Worm (Caenorhabditis elegans) whole organism, L4 larva: ENCODE measurements around the gene unc-6.

Source experiments
- T26A8.4 ChIP-seq: fragments of 200-800 bp; sonication (Bioruptor generic); IDR thresholded peaks from 2 replicates; pipeline ENCODE4 v1.3.6; 2022; ENCODE audit warnings: missing genetic modification characterization, missing compliant biosample characterization
- Y75B8A.6 ChIP-seq: fragments of 200-800 bp; sonication (Bioruptor generic); IDR thresholded peaks from 2 replicates; pipeline ENCODE4 v1.3.6; 2022; ENCODE audit warnings: missing genetic modification reagents, missing genetic modification characterization, missing compliant biosample characterization
- ZK337.2 ChIP-seq: fragments of 200-800 bp; sonication (Bioruptor generic); IDR thresholded peaks from 2 replicates; pipeline ENCODE4 v1.3.6; 2022; ENCODE audit warnings: missing genetic modification reagents, missing genetic modification characterization, missing compliant biosample characterization
- ZK546.5 ChIP-seq, 2 experiments: sonication (generic microtip); optimal IDR thresholded peaks; 2 replicates each; lab custom pipeline; 2017; ENCODE audit warnings: missing biosample characterization in 2 of 2, missing genetic modification characterization in 2 of 2
- aha-1 ChIP-seq: fragments of 150-350 bp; peaks from one replicate; lab custom pipeline; 2014; ENCODE audit warnings: missing biosample characterization, missing genetic modification characterization
- aly-2 ChIP-seq: sonication (generic microtip); optimal IDR thresholded peaks from 2 replicates; lab custom pipeline; 2018; ENCODE audit warnings: missing biosample characterization, missing genetic modification characterization
- ama-1 ChIP-seq: fragments of 150-350 bp; optimal IDR thresholded peaks from 2 replicates; lab custom pipeline; 2014; ENCODE audit warnings: inconsistent platforms, mixed read lengths
- arid-1 ChIP-seq: fragments of 200-800 bp; sonication (Bioruptor generic); conservative IDR thresholded peaks from 2 replicates; pipeline ENCODE4 v1.3.6; 2022; ENCODE audit warnings: missing genetic modification reagents, missing genetic modification characterization, missing compliant biosample characterization
- attf-4 ChIP-seq: sonication (generic microtip); optimal IDR thresholded peaks from 3 replicates; lab custom pipeline; 2017; ENCODE audit warnings: missing biosample characterization, missing genetic modification characterization
- ceh-20 ChIP-seq: fragments of 200-800 bp; sonication (Bioruptor generic); IDR thresholded peaks from 2 replicates; pipeline ENCODE4 v1.3.6; 2022; ENCODE audit warnings: missing genetic modification reagents, missing genetic modification characterization, missing compliant biosample characterization
- ceh-28 ChIP-seq: fragments of 150-350 bp; optimal IDR thresholded peaks from 2 replicates; lab custom pipeline; 2014; ENCODE audit warnings: missing biosample characterization, missing genetic modification reagents, missing genetic modification characterization
- ceh-32 ChIP-seq: sonication (generic microtip); optimal IDR thresholded peaks from 2 replicates; lab custom pipeline; 2016; ENCODE audit warnings: mild to moderate bottlenecking, missing genetic modification characterization, missing compliant biosample characterization; ENCODE audit not compliant: poor library complexity
- ceh-44 ChIP-seq: fragments of 200-800 bp; sonication (Bioruptor generic); IDR thresholded peaks from 2 replicates; pipeline ENCODE4 v1.3.6; 2022; ENCODE audit warnings: missing genetic modification reagents, missing genetic modification characterization, missing compliant biosample characterization
- ceh-62 ChIP-seq: sonication (generic microtip); optimal IDR thresholded peaks from 2 replicates; lab custom pipeline; 2017; ENCODE audit warnings: missing biosample characterization, missing genetic modification characterization
- ceh-82 ChIP-seq: sonication (generic microtip); optimal IDR thresholded peaks from 2 replicates; lab custom pipeline; 2017; ENCODE audit warnings: missing biosample characterization, missing genetic modification characterization
- daf-12 ChIP-seq: fragments of 150-350 bp; optimal IDR thresholded peaks from 2 replicates; lab custom pipeline; 2014; ENCODE audit warnings: missing biosample characterization, missing genetic modification reagents, missing genetic modification characterization
- daf-16 ChIP-seq, 3 experiments: sonication (generic microtip); optimal IDR thresholded peaks; 2 replicates each; lab custom pipeline; 2016 to 2017; ENCODE audit warnings: missing genetic modification characterization in 3 of 3, missing genetic modification reagents in 3 of 3, mild to moderate bottlenecking in 2 of 3, missing compliant biosample characterization in 2 of 3, missing biosample characterization in 1 of 3, moderate library complexity in 1 of 3
- daf-8 ChIP-seq: fragments of 200-800 bp; sonication (Bioruptor generic); IDR thresholded peaks from 2 replicates; pipeline ENCODE4 v1.3.6; 2022; ENCODE audit warnings: missing genetic modification characterization, missing compliant biosample characterization
- dmd-8 ChIP-seq: fragments of 200-800 bp; sonication (Bioruptor generic); IDR thresholded peaks from 2 replicates; pipeline ENCODE4 v1.3.6; 2022; ENCODE audit warnings: missing genetic modification characterization, missing compliant biosample characterization
- dpl-1 ChIP-seq: fragments of 150-350 bp; optimal IDR thresholded peaks from 2 replicates; lab custom pipeline; 2014; ENCODE audit warnings: missing biosample characterization, missing genetic modification reagents, missing genetic modification characterization
- duxl-1 ChIP-seq: sonication (generic microtip); optimal IDR thresholded peaks from 2 replicates; lab custom pipeline; 2016; ENCODE audit warnings: mild to moderate bottlenecking, missing genetic modification characterization, moderate library complexity, missing compliant biosample characterization; ENCODE audit not compliant: poor library complexity
- fkh-10 ChIP-seq: fragments of 150-350 bp; optimal IDR thresholded peaks from 2 replicates; lab custom pipeline; 2014; ENCODE audit warnings: missing biosample characterization, missing genetic modification reagents, missing genetic modification characterization
- hif-1 ChIP-seq, 2 experiments: sonication (generic microtip); optimal IDR thresholded peaks; 2 replicates each; lab custom pipeline; 2016 to 2017; ENCODE audit warnings: missing compliant biosample characterization in 2 of 2, missing genetic modification characterization in 2 of 2, missing genetic modification reagents in 2 of 2, missing genotype in 2 of 2, mild to moderate bottlenecking in 1 of 2
- hlh-30 ChIP-seq: sonication (generic microtip); optimal IDR thresholded peaks from 2 replicates; lab custom pipeline; 2017; ENCODE audit warnings: antibody characterized with exemption, mild to moderate bottlenecking, missing genetic modification characterization, missing compliant biosample characterization; ENCODE audit not compliant: insufficient read depth
- hmg-1.1 ChIP-seq: fragments of 200-800 bp; sonication (Bioruptor generic); IDR thresholded peaks from 2 replicates; pipeline ENCODE4 v1.3.6; 2022; ENCODE audit warnings: missing genetic modification reagents, missing genetic modification characterization, missing compliant biosample characterization
- jun-1 ChIP-seq: fragments of 150-350 bp; optimal IDR thresholded peaks from 2 replicates; lab custom pipeline; 2014; ENCODE audit warnings: missing biosample characterization, missing genetic modification reagents, missing genetic modification characterization
- lim-7 ChIP-seq: fragments of 200-800 bp; sonication (Bioruptor generic); IDR thresholded peaks from 2 replicates; pipeline ENCODE4 v1.3.6; 2022; ENCODE audit warnings: missing genetic modification characterization, missing compliant biosample characterization
- lin-1 ChIP-seq: fragments of 200-800 bp; sonication (Bioruptor generic); IDR thresholded peaks from 2 replicates; pipeline ENCODE4 v1.3.6; 2022; ENCODE audit warnings: missing genetic modification reagents, missing genetic modification characterization, missing compliant biosample characterization
- lin-39 ChIP-seq: fragments of 150-350 bp; optimal IDR thresholded peaks from 2 replicates; lab custom pipeline; 2014; ENCODE audit warnings: missing biosample characterization, missing genetic modification reagents, missing genetic modification characterization
- lir-3 ChIP-seq: sonication (generic microtip); optimal IDR thresholded peaks from 2 replicates; lab custom pipeline; 2016; ENCODE audit warnings: mild to moderate bottlenecking, missing genetic modification characterization, missing compliant biosample characterization
- mdl-1 ChIP-seq, 2 experiments: fragments of 150-350 bp in 1 of 2; sonication (generic microtip) in 1 of 2; optimal IDR thresholded peaks; 2 replicates each; lab custom pipeline; 2014 to 2017; ENCODE audit warnings: missing biosample characterization in 2 of 2, missing genetic modification characterization in 2 of 2
- mep-1 ChIP-seq: fragments of 150-350 bp; sonication (generic microtip); optimal IDR thresholded peaks from 3 replicates; lab custom pipeline; 2014; ENCODE audit warnings: missing biosample characterization, missing genetic modification characterization
- mes-2 ChIP-seq: sonication (generic microtip); optimal IDR thresholded peaks from 2 replicates; lab custom pipeline; 2016; ENCODE audit warnings: missing genotype, mild to moderate bottlenecking, missing genetic modification characterization, missing compliant biosample characterization; ENCODE audit not compliant: poor library complexity, severe bottlenecking
- mxl-3 ChIP-seq: fragments of 200-800 bp; sonication (Bioruptor generic); optimal IDR thresholded peaks from 2 replicates; lab custom pipeline; 2018; ENCODE audit warnings: mild to moderate bottlenecking, missing genetic modification characterization, missing compliant biosample characterization
- nhr-11 ChIP-seq: fragments of 150-350 bp; optimal IDR thresholded peaks from 2 replicates; lab custom pipeline; 2014; ENCODE audit warnings: missing biosample characterization, missing genetic modification characterization
- nhr-237 ChIP-seq: sonication (generic microtip); optimal IDR thresholded peaks from 2 replicates; lab custom pipeline; 2017; ENCODE audit warnings: missing biosample characterization, missing genetic modification characterization
- php-3 ChIP-seq: fragments of 200-800 bp; sonication (Bioruptor generic); IDR thresholded peaks from 2 replicates; pipeline ENCODE4 v1.3.6; 2022; ENCODE audit warnings: missing genetic modification reagents, missing genetic modification characterization, missing compliant biosample characterization
- pqm-1 ChIP-seq: sonication (generic microtip); optimal IDR thresholded peaks from 2 replicates; lab custom pipeline; 2017; ENCODE audit warnings: missing biosample characterization, missing genetic modification characterization
- sdz-12 ChIP-seq: fragments of 200-800 bp; sonication (Bioruptor generic); optimal IDR thresholded peaks from 2 replicates; lab custom pipeline; 2018; ENCODE audit warnings: mild to moderate bottlenecking, missing genetic modification characterization, missing compliant biosample characterization
- spr-1 ChIP-seq: sonication (generic microtip); optimal IDR thresholded peaks from 2 replicates; lab custom pipeline; 2016; ENCODE audit warnings: mild to moderate bottlenecking, missing genetic modification characterization, missing compliant biosample characterization
- spr-3 ChIP-seq: fragments of 200-800 bp; sonication (Bioruptor generic); optimal IDR thresholded peaks from 2 replicates; lab custom pipeline; 2018; ENCODE audit warnings: mild to moderate bottlenecking, missing genetic modification characterization, missing compliant biosample characterization
- unc-39 ChIP-seq: sonication (generic microtip); optimal IDR thresholded peaks from 2 replicates; lab custom pipeline; 2017; ENCODE audit warnings: missing biosample characterization, missing genetic modification characterization
- unc-62 ChIP-seq, 3 experiments: fragments of 150-350 bp in 1 of 3; sonication (generic microtip); optimal IDR thresholded peaks in 2 of 3; peaks in 1 of 3; 1 replicate in 1 of 3; 2 replicates in 2 of 3; lab custom pipeline; 2014 to 2017; ENCODE audit warnings: missing biosample characterization in 3 of 3, missing genetic modification characterization in 3 of 3, missing genetic modification reagents in 3 of 3, missing genotype in 1 of 3
- zfp-2 ChIP-seq: sonication (generic microtip); optimal IDR thresholded peaks from 2 replicates; lab custom pipeline; 2016; ENCODE audit warnings: mild to moderate bottlenecking, missing genetic modification characterization, missing compliant biosample characterization
- ztf-11 ChIP-seq: fragments of 150-350 bp; optimal IDR thresholded peaks from 2 replicates; lab custom pipeline; 2014; ENCODE audit warnings: missing biosample characterization, missing genetic modification characterization
- ztf-7 ChIP-seq: fragments of 150-350 bp; optimal IDR thresholded peaks from 2 replicates; lab custom pipeline; 2014; ENCODE audit warnings: missing biosample characterization, missing genetic modification characterization

The unc-6 gene

DNA sequence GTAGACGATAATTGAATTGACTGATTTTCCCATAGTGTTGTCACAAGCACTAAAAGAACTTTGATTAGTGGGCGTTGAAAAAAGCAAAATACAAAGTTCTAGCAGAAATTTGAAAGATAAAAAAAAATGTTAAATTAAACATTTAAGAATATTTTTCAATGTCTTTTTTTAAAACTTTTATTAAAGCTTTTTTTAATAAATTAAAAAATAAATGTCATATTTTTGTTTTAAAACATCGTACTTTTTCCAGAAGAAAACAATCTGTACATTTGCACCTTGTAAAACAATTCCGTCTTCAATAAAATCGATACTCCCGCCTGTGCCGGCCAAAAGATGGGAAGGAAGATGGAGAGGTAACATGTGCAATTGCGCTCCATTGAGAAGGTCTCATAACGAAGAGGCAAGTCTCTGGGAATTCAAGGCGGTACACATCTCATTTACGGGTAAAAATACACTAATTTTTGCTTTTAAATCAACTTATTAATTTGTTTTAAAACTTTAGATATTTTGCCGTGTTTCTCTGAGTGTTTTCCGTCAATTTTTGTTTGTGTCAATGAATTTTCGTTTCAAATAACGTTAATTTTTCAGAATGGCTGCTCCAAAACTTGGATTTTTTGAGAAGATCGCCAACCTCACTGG, 48.7 kb upstream of the unc-6 start, which contains the start of the genes glr-6 and asg-2 (continued):
- TF ChIP-seq unc-62 (GFP tag; optimal IDR thresholded peaks at IDR 0.05 in 1 of 2; lab: Kevin White, UChicago) = no peak
- no peak for TF ChIP-seq unc-62 (tag; optimal IDR thresholded peaks at IDR 0.05; lab: Kevin White, UChicago)
- TF ChIP-seq ZK546.5 (tag; optimal IDR thresholded peaks at IDR 0.05; lab: Kevin White, UChicago) = no peak
- TF ChIP-seq ZK337.2 (GFP tag; lab: Robert Waterston, UW) = no peak
- no peak for TF ChIP-seq lim-7 (GFP tag; lab: Robert Waterston, UW)
- no peak for TF ChIP-seq spr-3
- TF ChIP-seq dmd-8 = no peak
- no peak for TF ChIP-seq ceh-44
- TF ChIP-seq ceh-82 (tag; lab: Kevin White, UChicago) = no peak
- no peak for TF ChIP-seq lin-1 (GFP tag; lab: Robert Waterston, UW)
- peak; percentile 79 for TF ChIP-seq fkh-10 (GFP tag; lab: Kevin White, UChicago)
- TF ChIP-seq ama-1 = peak; percentile 10
- TF ChIP-seq T26A8.4 (GFP tag; lab: Robert Waterston, UW) = peak; percentile 57
- TF ChIP-seq ztf-11 (tag; lab: Kevin White, UChicago) = no peak
- TF ChIP-seq duxl-1 = peak; percentile 22
- TF ChIP-seq pqm-1 (tag; lab: Kevin White, UChicago) = peak; percentile 70
- TF ChIP-seq mxl-3 = peak; percentile 38
- no peak for TF ChIP-seq sdz-12 (GFP tag; lab: Kevin White, UChicago)
- TF ChIP-seq ceh-32 (tag; lab: Kevin White, UChicago) = no peak
- 0 out of 2 replicates have a peak, but pooled peaks have one; percentile 37 for TF ChIP-seq arid-1 (GFP tag; lab: Robert Waterston, UW)
- peak; percentile 39 for TF ChIP-seq zfp-2 (tag; lab: Kevin White, UChicago)
- TF ChIP-seq dpl-1 (GFP tag; lab: Kevin White, UChicago) = peak; percentile 73
- peak; percentile 86 for TF ChIP-seq nhr-11 (tag; lab: Kevin White, UChicago)
- TF ChIP-seq mdl-1 (tag; optimal IDR thresholded peaks at IDR 0.05; lab: Kevin White, UChicago) = peak in 1 of 2 experiments; percentile 35
- 0 out of 2 replicates have a peak, but pooled peaks have one; percentile 43 for TF ChIP-seq ceh-20 (GFP tag; lab: Robert Waterston, UW)
- TF ChIP-seq mep-1 (tag; lab: Kevin White, UChicago) = peak; percentile 89
- TF ChIP-seq Y75B8A.6 (GFP tag; lab: Robert Waterston, UW) = no peak
- peak; percentile 66 for TF ChIP-seq hlh-30
- peak; percentile 73 for TF ChIP-seq hmg-1.1 (GFP tag; lab: Robert Waterston, UW)
- TF ChIP-seq mes-2 (tag; lab: Kevin White, UChicago) = peak; percentile 88
- peak; percentile 51 for TF ChIP-seq spr-1 (tag; lab: Kevin White, UChicago)
- TF ChIP-seq ceh-28 (tag; lab: Kevin White, UChicago) = peak; percentile 43
- TF ChIP-seq jun-1 (tag; lab: Kevin White, UChicago) = no peak
- no peak for TF ChIP-seq ceh-62

DNA sequence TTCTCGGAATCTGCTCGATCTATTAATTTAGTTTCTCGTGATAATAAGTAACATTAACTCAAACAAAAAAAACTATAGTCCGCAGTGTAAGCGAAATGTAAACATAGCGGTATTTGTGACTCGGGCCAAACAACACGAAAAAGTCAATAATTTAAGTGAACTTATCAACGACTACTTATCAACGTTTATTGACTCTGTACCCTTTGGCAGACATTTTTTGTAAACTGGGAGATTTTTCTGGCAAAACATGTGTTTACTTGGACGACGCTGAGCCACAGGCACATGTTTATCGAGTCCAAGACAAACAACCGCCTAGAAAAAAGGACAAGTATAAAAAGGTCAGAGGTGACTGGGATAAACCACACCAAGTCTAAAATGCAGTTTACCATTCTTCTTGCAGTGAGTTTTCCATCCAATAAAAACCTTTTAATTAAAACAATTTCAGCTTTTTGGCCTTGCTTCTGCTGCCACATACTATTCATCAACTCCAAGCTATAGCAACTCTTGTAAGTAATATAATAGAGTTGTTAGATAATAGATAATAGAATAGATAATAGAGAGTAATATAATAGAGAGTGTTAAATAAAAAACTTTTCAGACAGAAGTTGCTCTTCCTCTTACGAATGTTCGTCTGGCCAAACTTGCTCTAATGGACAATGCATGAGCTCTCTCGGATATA, 44.9 kb upstream of the unc-6 start, which contains the start of gene C53B7.3:
Gene C53B7.3, plus strand, starts transcription at position 362 of the 679 bp plus-strand sequence.
- TF ChIP-seq lin-39 (tag; lab: Kevin White, UChicago) = no peak
- TF ChIP-seq aly-2 (tag; lab: Kevin White, UChicago) = no peak
- no peak for TF ChIP-seq pqm-1 (tag; lab: Kevin White, UChicago)
- TF ChIP-seq mep-1 (tag; lab: Kevin White, UChicago) = no peak
- TF ChIP-seq ZK546.5 (tag; optimal IDR thresholded peaks at IDR 0.05; lab: Kevin White, UChicago) = no peak
- no peak for TF ChIP-seq daf-8 (GFP tag; lab: Robert Waterston, UW)
- no peak for TF ChIP-seq nhr-237 (tag; lab: Kevin White, UChicago)
- TF ChIP-seq Y75B8A.6 (GFP tag; lab: Robert Waterston, UW) = no peak
- TF ChIP-seq lin-1 (GFP tag; lab: Robert Waterston, UW) = no peak
- TF ChIP-seq arid-1 (GFP tag; lab: Robert Waterston, UW) = no peak
- TF ChIP-seq attf-4 (tag; lab: Kevin White, UChicago) = no peak
- no peak for TF ChIP-seq ztf-7 (tag; lab: Kevin White, UChicago)
- TF ChIP-seq unc-62 (GFP tag; optimal IDR thresholded peaks at IDR 0.05 in 1 of 2; lab: Kevin White, UChicago) = peak in 1 of 2 experiments; percentile 92
- TF ChIP-seq unc-62 (tag; optimal IDR thresholded peaks at IDR 0.05; lab: Kevin White, UChicago) = no peak
- peak in 1 of 2 experiments; percentile 78 for TF ChIP-seq daf-16 (GFP tag; optimal IDR thresholded peaks at IDR 0.05; lab: Kevin White, UChicago)
- no peak for TF ChIP-seq daf-16 (tag; optimal IDR thresholded peaks at IDR 0.05; lab: Kevin White, UChicago)
- TF ChIP-seq hif-1 (tag; optimal IDR thresholded peaks at IDR 0.05; lab: Kevin White, UChicago) = no peak
- no peak for TF ChIP-seq lir-3 (tag; lab: Kevin White, UChicago)
- no peak for TF ChIP-seq ZK337.2 (GFP tag; lab: Robert Waterston, UW)
- TF ChIP-seq daf-12 = no peak
- TF ChIP-seq aha-1 (tag; lab: Kevin White, UChicago) = no peak
- TF ChIP-seq php-3 (GFP tag; lab: Robert Waterston, UW) = no peak
- TF ChIP-seq unc-39 = no peak
